Worm (Caenorhabditis elegans) whole organism, late embryonic: ENCODE data around the gene srt-5.

ENCODE experiments used
- C08G9.2 ChIP-seq: sonication (generic microtip); optimal IDR thresholded peaks from 2 replicates; lab custom pipeline; 2016; ENCODE audit warnings: mild to moderate bottlenecking, missing genetic modification characterization, moderate library complexity, missing compliant biosample characterization
- C38D4.7 ChIP-seq: fragments of 200-800 bp; sonication (Bioruptor generic); optimal IDR thresholded peaks from 2 replicates; lab custom pipeline; 2018; ENCODE audit warnings: mild to moderate bottlenecking, missing genetic modification characterization, moderate library complexity, missing compliant biosample characterization
- F13H6.1 ChIP-seq: sonication (generic microtip); optimal IDR thresholded peaks from 2 replicates; lab custom pipeline; 2016; ENCODE audit warnings: missing genetic modification characterization, missing compliant biosample characterization
- T23F11.4 ChIP-seq: fragments of 200-800 bp; sonication (Bioruptor generic); optimal IDR thresholded peaks from 2 replicates; lab custom pipeline; 2018; ENCODE audit warnings: mild to moderate bottlenecking, missing genetic modification characterization, missing compliant biosample characterization
- ceh-18 ChIP-seq: sonication (generic microtip); optimal IDR thresholded peaks from 2 replicates; lab custom pipeline; 2016; ENCODE audit warnings: missing genetic modification characterization, missing compliant biosample characterization
- ceh-22 ChIP-seq: sonication (generic microtip); optimal IDR thresholded peaks from 2 replicates; lab custom pipeline; 2017; ENCODE audit warnings: missing biosample characterization, missing genetic modification characterization
- ceh-45 ChIP-seq: fragments of 200-800 bp; sonication (Bioruptor generic); IDR thresholded peaks from 2 replicates; pipeline ENCODE4 v1.3.6; 2022; ENCODE audit warnings: missing genetic modification reagents, missing genetic modification characterization, missing compliant biosample characterization
- ceh-9 ChIP-seq: sonication (generic microtip); optimal IDR thresholded peaks from 2 replicates; lab custom pipeline; 2016; ENCODE audit warnings: mild to moderate bottlenecking, missing genetic modification characterization, inconsistent platforms, missing compliant biosample characterization
- dmd-4 ChIP-seq: sonication (generic microtip); optimal IDR thresholded peaks from 2 replicates; lab custom pipeline; 2016; ENCODE audit warnings: borderline replicate concordance, missing genetic modification characterization, missing compliant biosample characterization
- elt-2 ChIP-seq: sonication (generic microtip); optimal IDR thresholded peaks from 2 replicates; lab custom pipeline; 2016; ENCODE audit warnings: missing genetic modification reagents, missing genetic modification characterization, missing compliant biosample characterization
- fax-1 ChIP-seq: sonication (generic microtip); optimal IDR thresholded peaks from 2 replicates; lab custom pipeline; 2016; ENCODE audit warnings: missing genotype, missing genetic modification characterization, missing compliant biosample characterization
- fkh-10 ChIP-seq: fragments of 150-350 bp; optimal IDR thresholded peaks from 2 replicates; lab custom pipeline; 2014; ENCODE audit warnings: missing biosample characterization, missing genetic modification reagents, missing genetic modification characterization
- gmeb-2 ChIP-seq: sonication (generic microtip); optimal IDR thresholded peaks from 2 replicates; lab custom pipeline; 2016; ENCODE audit warnings: missing genetic modification characterization, inconsistent platforms, missing compliant biosample characterization
- hlh-13 ChIP-seq: fragments of 200-800 bp; sonication (Bioruptor generic); optimal IDR thresholded peaks from 2 replicates; lab custom pipeline; 2018; ENCODE audit warnings: mild to moderate bottlenecking, missing genetic modification characterization, missing compliant biosample characterization
- hlh-30 ChIP-seq: sonication (generic microtip); optimal IDR thresholded peaks from 2 replicates; lab custom pipeline; 2017; ENCODE audit warnings: antibody characterized with exemption, missing genetic modification characterization, missing compliant biosample characterization; ENCODE audit not compliant: insufficient read depth
- hlh-6 ChIP-seq: sonication (generic microtip); optimal IDR thresholded peaks from 2 replicates; lab custom pipeline; 2016; ENCODE audit warnings: missing genotype, missing genetic modification characterization, missing compliant biosample characterization
- lim-6 ChIP-seq: sonication (generic microtip); optimal IDR thresholded peaks from 2 replicates; lab custom pipeline; 2016; ENCODE audit warnings: missing genetic modification characterization, missing compliant biosample characterization
- lin-11 ChIP-seq: fragments of 200-800 bp; sonication (Bioruptor generic); optimal IDR thresholded peaks from 2 replicates; lab custom pipeline; 2018; ENCODE audit warnings: mild to moderate bottlenecking, missing genetic modification characterization, missing compliant biosample characterization
- nfya-1 ChIP-seq: sonication (generic microtip); optimal IDR thresholded peaks from 2 replicates; lab custom pipeline; 2017; ENCODE audit warnings: missing genetic modification characterization, mild to moderate bottlenecking, missing compliant biosample characterization, antibody characterized with exemption, moderate library complexity
- nhr-232 ChIP-seq: sonication (generic microtip); optimal IDR thresholded peaks from 2 replicates; lab custom pipeline; 2016; ENCODE audit warnings: missing genetic modification characterization, missing compliant biosample characterization
- npax-4 ChIP-seq: sonication (generic microtip); optimal IDR thresholded peaks from 2 replicates; lab custom pipeline; 2016; ENCODE audit warnings: missing genetic modification characterization, missing compliant biosample characterization
- pat-9 ChIP-seq: fragments of 200-800 bp; sonication (Bioruptor generic); optimal IDR thresholded peaks from 2 replicates; lab custom pipeline; 2018; ENCODE audit warnings: mild to moderate bottlenecking, missing genetic modification characterization, moderate library complexity, missing compliant biosample characterization
- pha-2 ChIP-seq: sonication (generic microtip); optimal IDR thresholded peaks from 2 replicates; lab custom pipeline; 2017; ENCODE audit warnings: mild to moderate bottlenecking, missing genetic modification characterization, missing compliant biosample characterization
- pros-1 ChIP-seq: fragments of 150-350 bp; optimal IDR thresholded peaks from 2 replicates; lab custom pipeline; 2014; ENCODE audit warnings: missing biosample characterization, missing genetic modification reagents, missing genetic modification characterization
- ref-2 ChIP-seq: sonication (generic microtip); optimal IDR thresholded peaks from 2 replicates; lab custom pipeline; 2016; ENCODE audit warnings: missing genetic modification characterization, missing compliant biosample characterization
- rnt-1 ChIP-seq: sonication (generic microtip); optimal IDR thresholded peaks from 2 replicates; lab custom pipeline; 2016; ENCODE audit warnings: missing genetic modification characterization, missing compliant biosample characterization
- sdc-2 ChIP-seq: sonication (generic microtip); optimal IDR thresholded peaks from 2 replicates; lab custom pipeline; 2016; ENCODE audit warnings: missing genotype, missing genetic modification characterization, missing compliant biosample characterization
- sox-4 ChIP-seq: sonication (generic microtip); optimal IDR thresholded peaks from 2 replicates; lab custom pipeline; 2017; ENCODE audit warnings: mild to moderate bottlenecking, missing genetic modification characterization, inconsistent platforms, missing compliant biosample characterization
- syd-9 ChIP-seq: sonication (generic microtip); optimal IDR thresholded peaks from 2 replicates; lab custom pipeline; 2016; ENCODE audit warnings: mild to moderate bottlenecking, missing genetic modification characterization, moderate library complexity, missing compliant biosample characterization
- unc-3 ChIP-seq, 2 experiments: fragments of 200-800 bp in 1 of 2; sonication (Bioruptor generic) in 1 of 2; sonication (generic microtip) in 1 of 2; conservative IDR thresholded peaks in 1 of 2; optimal IDR thresholded peaks in 1 of 2; 2 replicates each; pipeline versions ENCODE4 v1.3.6 to Lab custom; 2016 to 2022; ENCODE audit warnings: missing compliant biosample characterization in 2 of 2, missing genetic modification characterization in 2 of 2, missing genetic modification reagents in 1 of 2
- unc-42 ChIP-seq: sonication (generic microtip); optimal IDR thresholded peaks from 2 replicates; lab custom pipeline; 2016; ENCODE audit warnings: missing genotype, missing genetic modification characterization, missing compliant biosample characterization

The srt-5 gene

DNA sequence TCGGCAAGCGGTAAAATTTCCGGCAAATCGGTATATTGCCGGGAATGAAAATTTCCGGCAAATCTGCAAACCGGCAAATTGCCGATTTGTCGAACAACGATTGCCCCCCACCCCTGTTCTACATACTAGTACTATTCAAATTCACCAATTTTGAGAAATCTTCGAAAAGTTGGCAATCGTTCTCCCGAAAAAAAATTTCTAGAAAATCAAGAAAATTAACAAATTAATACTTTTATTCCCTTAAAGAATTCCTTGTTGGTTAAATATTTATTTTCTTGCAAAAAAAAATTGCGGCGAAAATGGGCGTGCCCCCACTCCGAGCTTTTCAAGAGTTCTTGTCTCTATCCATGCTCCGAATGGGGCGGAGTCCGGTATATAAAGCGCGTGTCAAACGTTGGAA is 26.4 kb downstream of the srt-5 start, which contains the start of gene C50H11.8:
Gene C50H11.8, plus strand, starts transcription at position 301 of the 400 bp plus-strand sequence.
- TF ChIP-seq syd-9 (tag; lab: Kevin White, UChicago) (no peak), C08G9.2 (no peak), lim-6 (tag; lab: Kevin White, UChicago) (no peak), T23F11.4 (GFP tag; lab: Kevin White, UChicago) (no peak), unc-42 (no peak), fkh-10 (GFP tag; lab: Kevin White, UChicago) (no peak), rnt-1 (tag; lab: Kevin White, UChicago) (no peak), unc-3 (GFP tag; conservative IDR thresholded peaks at IDR 0.05; lab: Robert Waterston, UW) (no peak), unc-3 (tag; optimal IDR thresholded peaks at IDR 0.05; lab: Kevin White, UChicago) (no peak), dmd-4 (tag; lab: Kevin White, UChicago) (no peak), pha-2 (no peak), hlh-6 (no peak), ref-2 (tag; lab: Kevin White, UChicago) (no peak), hlh-30 (tag; lab: Kevin White, UChicago) (no peak)

DNA sequence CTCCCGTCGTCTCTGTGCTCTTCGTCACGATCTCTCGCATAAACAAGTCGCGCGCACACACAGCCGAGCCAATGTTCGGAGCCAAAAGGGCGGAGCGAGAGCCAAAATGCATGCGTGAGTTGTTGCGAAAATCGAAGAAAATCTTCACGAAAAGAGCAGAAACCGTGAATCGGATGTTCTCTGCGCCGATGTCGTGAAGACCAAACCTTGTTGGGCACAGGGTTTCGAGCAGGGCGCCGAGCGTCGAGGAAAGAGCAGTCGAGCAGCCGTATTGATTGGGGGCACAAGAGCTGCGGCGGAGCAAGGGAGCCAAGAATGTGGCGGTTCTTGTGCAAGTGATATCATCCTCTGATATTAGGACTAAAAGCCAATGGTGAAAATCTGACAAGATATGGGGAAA is 34.3 kb downstream of the srt-5 start:
- no peak for TF ChIP-seq ceh-22
- TF ChIP-seq ceh-45 (GFP tag; lab: Robert Waterston, UW) = no peak
- no peak for TF ChIP-seq npax-4 (tag; lab: Kevin White, UChicago)
- TF ChIP-seq pat-9 (tag; lab: Kevin White, UChicago) = no peak
- TF ChIP-seq C38D4.7 (GFP tag; lab: Kevin White, UChicago) = no peak
- TF ChIP-seq gmeb-2 (tag; lab: Kevin White, UChicago) = no peak
- no peak for TF ChIP-seq F13H6.1 (tag; lab: Kevin White, UChicago)
- TF ChIP-seq nfya-1 (tag; lab: Kevin White, UChicago) = no peak
- TF ChIP-seq hlh-30 (tag; lab: Kevin White, UChicago) = no peak
- TF ChIP-seq nhr-232 (tag; lab: Kevin White, UChicago) = no peak
- no peak for TF ChIP-seq fax-1 (tag; lab: Kevin White, UChicago)

DNA sequence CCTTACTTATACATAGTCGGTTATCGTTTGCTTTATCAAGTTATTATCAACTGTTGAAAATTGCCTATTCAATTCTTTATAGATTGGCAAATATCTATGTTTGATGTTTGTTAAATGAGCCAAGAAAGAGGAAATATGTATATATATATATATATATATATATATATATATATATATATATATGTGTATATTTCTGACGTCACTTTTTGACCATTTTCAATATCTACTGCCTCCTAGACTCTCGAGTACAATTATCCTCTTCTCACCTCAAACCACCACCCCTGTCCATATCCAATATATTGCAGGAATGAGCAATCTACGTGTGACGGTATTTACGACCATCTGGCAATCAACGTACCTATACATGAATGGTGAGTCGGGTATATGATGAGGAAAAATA is 35.9 kb downstream of the srt-5 start, which contains the start of gene F59D6.1:
Gene F59D6.1, plus strand, starts transcription at position 301 of the 400 bp plus-strand sequence.
- TF ChIP-seq sdc-2 (tag; lab: Kevin White, UChicago) = peak; percentile 47
- TF ChIP-seq npax-4 (tag; lab: Kevin White, UChicago) = no peak
- no peak for TF ChIP-seq pros-1 (tag; lab: Kevin White, UChicago)
- no peak for TF ChIP-seq lin-11 (tag; lab: Kevin White, UChicago)
- TF ChIP-seq ceh-9 (tag; lab: Kevin White, UChicago) = no peak
- TF ChIP-seq hlh-13 (GFP tag; lab: Kevin White, UChicago) = no peak

DNA sequence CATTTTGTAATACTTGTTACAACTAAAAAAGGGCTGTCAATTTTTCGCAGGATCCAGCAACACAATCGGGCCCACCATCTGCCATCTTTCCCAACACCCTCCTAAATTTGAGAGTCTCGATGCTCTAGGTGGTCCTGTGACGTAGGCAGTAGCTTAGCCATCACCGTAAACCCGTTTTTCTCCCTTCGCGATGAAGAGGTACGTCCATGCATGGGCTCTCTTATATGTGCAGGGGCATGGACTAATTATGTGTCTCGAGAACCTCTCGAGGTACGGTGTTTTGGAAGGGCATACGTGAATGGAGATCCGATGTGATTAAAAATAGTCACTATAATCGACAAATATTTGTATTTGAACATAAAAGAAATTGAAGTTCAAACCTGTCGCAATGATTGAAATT is 39.8 kb downstream of the srt-5 start:
- TF ChIP-seq hlh-30 (tag; lab: Kevin White, UChicago) (no peak), lin-11 (tag; lab: Kevin White, UChicago) (no peak), hlh-13 (GFP tag; lab: Kevin White, UChicago) (no peak), sdc-2 (tag; lab: Kevin White, UChicago) (peak; percentile 94)

DNA sequence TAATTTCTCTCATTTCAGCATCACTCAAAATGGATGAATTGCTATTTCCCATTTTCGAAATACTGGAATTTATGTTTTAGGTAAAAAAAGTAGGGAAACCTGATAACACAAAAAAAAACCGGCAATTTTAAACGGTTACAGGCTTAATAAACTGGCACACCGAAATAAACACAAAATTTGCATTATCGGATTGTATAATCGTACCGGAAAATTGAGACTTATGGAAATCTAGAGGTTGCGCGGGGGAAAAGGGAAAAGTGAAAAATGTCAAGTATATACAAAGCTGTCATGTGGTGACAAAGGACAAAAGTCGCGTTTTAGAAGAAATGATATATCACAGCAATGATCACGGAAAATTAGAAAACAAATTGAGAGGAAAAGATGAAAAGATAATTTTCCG is 41.4 kb downstream of the srt-5 start, which contains the start of gene chpf-2:
Gene chpf-2, minus strand, starts transcription at position 101 of the 400 bp plus-strand sequence.
- TF ChIP-seq elt-2 (tag; lab: Kevin White, UChicago) (no peak), hlh-13 (GFP tag; lab: Kevin White, UChicago) (no peak), lin-11 (tag; lab: Kevin White, UChicago) (no peak), sox-4 (tag; lab: Kevin White, UChicago) (no peak), ceh-22 (no peak), lim-6 (tag; lab: Kevin White, UChicago) (no peak), ceh-18 (tag; lab: Kevin White, UChicago) (no peak), nhr-232 (tag; lab: Kevin White, UChicago) (no peak)
